Worm (Caenorhabditis elegans): ENCODE measurements around the gene amt-1.

DNA sequence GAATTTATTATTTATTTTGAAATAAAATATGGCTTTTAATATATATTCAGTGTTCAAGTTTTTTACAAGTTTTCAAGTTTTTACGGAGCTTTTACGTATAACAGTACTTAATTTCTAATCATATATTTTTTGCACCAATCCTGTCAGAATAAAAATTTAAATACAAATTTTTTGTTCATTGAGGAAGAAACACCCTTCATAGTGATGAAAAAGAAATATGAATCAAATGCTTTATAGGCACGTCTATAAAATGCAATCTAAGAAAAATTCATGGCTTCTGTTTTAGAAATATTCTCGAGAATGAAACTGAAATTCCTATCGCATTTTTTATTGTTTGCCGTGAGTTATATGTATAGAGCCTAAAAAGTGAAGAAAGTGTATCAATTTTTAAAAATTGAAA lies 15.4 kb downstream of the amt-1 start, which contains the start of gene C05E11.2:
- TF ChIP-seq Y116A8C.19 (tag; optimal IDR thresholded peaks at IDR 0.05; ENCODE audit: borderline replicate concordance) (no peak), jun-1 (tag; optimal IDR thresholded peaks at IDR 0.05) (no peak), snpc-4 (tag; optimal IDR thresholded peaks at IDR 0.05) (no peak), tbx-2 (tag; optimal IDR thresholded peaks at IDR 0.05) (no peak), unc-130 (tag; optimal IDR thresholded peaks at IDR 0.05) (no peak), unc-86 (tag; optimal IDR thresholded peaks at IDR 0.05) (no peak), ama-1 (optimal IDR thresholded peaks at IDR 0.05) (no peak), rnt-1 (tag; optimal IDR thresholded peaks at IDR 0.05) (no peak), ztf-11 (tag; optimal IDR thresholded peaks at IDR 0.05) (no peak), mab-9 (GFP tag; IDR thresholded peaks at IDR 0.05) (no peak), aha-1 (tag; optimal IDR thresholded peaks at IDR 0.05) (no peak), mdl-1 (tag; optimal IDR thresholded peaks at IDR 0.05) (no peak), nhr-77 (tag; optimal IDR thresholded peaks at IDR 0.05) (no peak), fos-1 (tag; optimal IDR thresholded peaks at IDR 0.05) (no peak)

All from whole organism, L1 larva.